Worm (Caenorhabditis elegans) whole organism, L4 larva: ENCODE data around the gene fsn-1.
A peak's percentile ranks its signal among the peaks of the same experiment; 100 is the strongest.

ENCODE experiments used
- R02D3.7 ChIP-seq: fragments of 150-350 bp; sonication (generic microtip); optimal IDR thresholded peaks from 3 replicates; lab custom pipeline; 2014; ENCODE audit warnings: missing biosample characterization, missing genetic modification characterization
- aha-1 ChIP-seq: fragments of 150-350 bp; peaks from one replicate; lab custom pipeline; 2014; ENCODE audit warnings: missing biosample characterization, missing genetic modification characterization
- aly-2 ChIP-seq: sonication (generic microtip); optimal IDR thresholded peaks from 2 replicates; lab custom pipeline; 2018; ENCODE audit warnings: missing biosample characterization, missing genetic modification characterization
- ceh-20 ChIP-seq: fragments of 200-800 bp; sonication (Bioruptor generic); IDR thresholded peaks from 2 replicates; pipeline ENCODE4 v1.3.6; 2022; ENCODE audit warnings: missing genetic modification reagents, missing genetic modification characterization, missing compliant biosample characterization
- ceh-32 ChIP-seq: sonication (generic microtip); optimal IDR thresholded peaks from 2 replicates; lab custom pipeline; 2016; ENCODE audit warnings: mild to moderate bottlenecking, missing genetic modification characterization, missing compliant biosample characterization; ENCODE audit not compliant: poor library complexity
- ceh-44 ChIP-seq: fragments of 200-800 bp; sonication (Bioruptor generic); IDR thresholded peaks from 2 replicates; pipeline ENCODE4 v1.3.6; 2022; ENCODE audit warnings: missing genetic modification reagents, missing genetic modification characterization, missing compliant biosample characterization
- ceh-62 ChIP-seq: sonication (generic microtip); optimal IDR thresholded peaks from 2 replicates; lab custom pipeline; 2017; ENCODE audit warnings: missing biosample characterization, missing genetic modification characterization
- ceh-82 ChIP-seq: sonication (generic microtip); optimal IDR thresholded peaks from 2 replicates; lab custom pipeline; 2017; ENCODE audit warnings: missing biosample characterization, missing genetic modification characterization
- ces-1 ChIP-seq: fragments of 150-350 bp; sonication (generic microtip); optimal IDR thresholded peaks from 4 replicates; lab custom pipeline; 2014; ENCODE audit warnings: missing biosample characterization, missing genetic modification reagents, missing genetic modification characterization
- cey-2 ChIP-seq: sonication (generic microtip); optimal IDR thresholded peaks from 3 replicates; lab custom pipeline; 2017; ENCODE audit warnings: missing genetic modification characterization, mild to moderate bottlenecking, missing compliant biosample characterization, antibody characterized with exemption, borderline replicate concordance; ENCODE audit not compliant: insufficient read depth
- daf-16 ChIP-seq, 3 experiments: sonication (generic microtip); optimal IDR thresholded peaks; 2 replicates each; lab custom pipeline; 2016 to 2017; ENCODE audit warnings: missing genetic modification characterization in 3 of 3, missing genetic modification reagents in 3 of 3, mild to moderate bottlenecking in 2 of 3, missing compliant biosample characterization in 2 of 3, missing biosample characterization in 1 of 3, moderate library complexity in 1 of 3
- daf-19 ChIP-seq: fragments of 200-800 bp; sonication (Bioruptor generic); conservative IDR thresholded peaks from 2 replicates; pipeline ENCODE4 v1.3.6; 2022; ENCODE audit warnings: missing genetic modification characterization, missing compliant biosample characterization
- daf-8 ChIP-seq: fragments of 200-800 bp; sonication (Bioruptor generic); IDR thresholded peaks from 2 replicates; pipeline ENCODE4 v1.3.6; 2022; ENCODE audit warnings: missing genetic modification characterization, missing compliant biosample characterization
- dmd-6 ChIP-seq: fragments of 200-800 bp; sonication (Bioruptor generic); IDR thresholded peaks from 2 replicates; pipeline ENCODE4 v1.3.6; 2022; ENCODE audit warnings: missing genetic modification reagents, missing genetic modification characterization, missing compliant biosample characterization
- dpl-1 ChIP-seq: fragments of 150-350 bp; optimal IDR thresholded peaks from 2 replicates; lab custom pipeline; 2014; ENCODE audit warnings: missing biosample characterization, missing genetic modification reagents, missing genetic modification characterization
- egl-43 ChIP-seq: fragments of 200-800 bp; sonication (Bioruptor generic); IDR thresholded peaks from 2 replicates; pipeline ENCODE4 v1.3.6; 2022; ENCODE audit warnings: missing genetic modification reagents, missing genetic modification characterization, missing compliant biosample characterization
- gei-8 ChIP-seq: fragments of 200-800 bp; sonication (Bioruptor generic); optimal IDR thresholded peaks from 2 replicates; lab custom pipeline; 2018; ENCODE audit warnings: mild to moderate bottlenecking, missing genetic modification characterization, missing compliant biosample characterization
- hif-1 ChIP-seq, 2 experiments: sonication (generic microtip); optimal IDR thresholded peaks; 2 replicates each; lab custom pipeline; 2016 to 2017; ENCODE audit warnings: missing compliant biosample characterization in 2 of 2, missing genetic modification characterization in 2 of 2, missing genetic modification reagents in 2 of 2, missing genotype in 2 of 2, mild to moderate bottlenecking in 1 of 2
- hlh-11 ChIP-seq: fragments of 200-800 bp; sonication (Bioruptor generic); optimal IDR thresholded peaks from 2 replicates; lab custom pipeline; 2018; ENCODE audit warnings: mild to moderate bottlenecking, missing genetic modification characterization, missing compliant biosample characterization
- hlh-30 ChIP-seq: sonication (generic microtip); optimal IDR thresholded peaks from 2 replicates; lab custom pipeline; 2017; ENCODE audit warnings: antibody characterized with exemption, mild to moderate bottlenecking, missing genetic modification characterization, missing compliant biosample characterization; ENCODE audit not compliant: insufficient read depth
- lin-13 ChIP-seq: fragments of 150-350 bp; optimal IDR thresholded peaks from 2 replicates; lab custom pipeline; 2014; ENCODE audit warnings: missing biosample characterization, missing genetic modification reagents, missing genetic modification characterization
- lin-39 ChIP-seq: fragments of 150-350 bp; optimal IDR thresholded peaks from 2 replicates; lab custom pipeline; 2014; ENCODE audit warnings: missing biosample characterization, missing genetic modification reagents, missing genetic modification characterization
- lsy-2 ChIP-seq, 2 experiments: fragments of 150-350 bp in 1 of 2; sonication (generic microtip) in 1 of 2; optimal IDR thresholded peaks; 2 replicates each; lab custom pipeline; 2014 to 2017; ENCODE audit warnings: missing biosample characterization in 2 of 2, missing genetic modification characterization in 2 of 2
- madf-5 ChIP-seq, 2 experiments: fragments of 200-800 bp; sonication (Bioruptor generic); IDR thresholded peaks; 2 replicates each; pipeline ENCODE4 v1.3.6; 2022; ENCODE audit warnings: missing compliant biosample characterization in 2 of 2, missing genetic modification characterization in 2 of 2
- mdl-1 ChIP-seq, 2 experiments: fragments of 150-350 bp in 1 of 2; sonication (generic microtip) in 1 of 2; optimal IDR thresholded peaks; 2 replicates each; lab custom pipeline; 2014 to 2017; ENCODE audit warnings: missing biosample characterization in 2 of 2, missing genetic modification characterization in 2 of 2
- mxl-3 ChIP-seq: fragments of 200-800 bp; sonication (Bioruptor generic); optimal IDR thresholded peaks from 2 replicates; lab custom pipeline; 2018; ENCODE audit warnings: mild to moderate bottlenecking, missing genetic modification characterization, missing compliant biosample characterization
- nhr-10 ChIP-seq: fragments of 150-350 bp; optimal IDR thresholded peaks from 2 replicates; lab custom pipeline; 2014; ENCODE audit warnings: missing biosample characterization, missing genetic modification characterization
- nhr-237 ChIP-seq: sonication (generic microtip); optimal IDR thresholded peaks from 2 replicates; lab custom pipeline; 2017; ENCODE audit warnings: missing biosample characterization, missing genetic modification characterization
- nhr-42 ChIP-seq: fragments of 200-800 bp; sonication (Bioruptor generic); IDR thresholded peaks from 2 replicates; pipeline ENCODE4 v1.3.6; 2022; ENCODE audit warnings: missing genetic modification characterization, missing compliant biosample characterization
- nhr-76 ChIP-seq: fragments of 150-350 bp; optimal IDR thresholded peaks from 2 replicates; lab custom pipeline; 2014; ENCODE audit warnings: missing biosample characterization, missing genetic modification characterization
- nhr-77 ChIP-seq: fragments of 150-350 bp; optimal IDR thresholded peaks from 2 replicates; lab custom pipeline; 2014; ENCODE audit warnings: missing biosample characterization, missing genetic modification characterization
- sdz-12 ChIP-seq: fragments of 200-800 bp; sonication (Bioruptor generic); optimal IDR thresholded peaks from 2 replicates; lab custom pipeline; 2018; ENCODE audit warnings: mild to moderate bottlenecking, missing genetic modification characterization, missing compliant biosample characterization
- set-16 ChIP-seq: fragments of 200-800 bp; sonication (Bioruptor generic); IDR thresholded peaks from 2 replicates; pipeline ENCODE4 v1.3.6; 2022; ENCODE audit warnings: missing genetic modification reagents, missing genetic modification characterization, missing compliant biosample characterization
- snpc-1.2 ChIP-seq: fragments of 200-800 bp; sonication (Bioruptor generic); IDR thresholded peaks from 2 replicates; pipeline ENCODE4 v1.3.6; 2022; ENCODE audit warnings: missing genetic modification reagents, missing genetic modification characterization, missing compliant biosample characterization
- snpc-4 ChIP-seq: fragments of 150-350 bp; optimal IDR thresholded peaks from 2 replicates; lab custom pipeline; 2014; ENCODE audit warnings: missing biosample characterization, missing genetic modification characterization
- spr-3 ChIP-seq: fragments of 200-800 bp; sonication (Bioruptor generic); optimal IDR thresholded peaks from 2 replicates; lab custom pipeline; 2018; ENCODE audit warnings: mild to moderate bottlenecking, missing genetic modification characterization, missing compliant biosample characterization
- tag-97 ChIP-seq: fragments of 200-800 bp; sonication (Bioruptor generic); IDR thresholded peaks from 2 replicates; pipeline ENCODE4 v1.3.6; 2022; ENCODE audit warnings: missing genetic modification characterization, missing compliant biosample characterization
- tra-1 ChIP-seq: fragments of 200-800 bp; sonication (Bioruptor generic); IDR thresholded peaks from 2 replicates; pipeline ENCODE4 v1.3.6; 2022; ENCODE audit warnings: missing genetic modification reagents, missing genetic modification characterization, missing compliant biosample characterization
- unc-130 ChIP-seq: sonication (generic microtip); optimal IDR thresholded peaks from 2 replicates; lab custom pipeline; 2016; ENCODE audit warnings: missing genetic modification reagents, missing genetic modification characterization, missing compliant biosample characterization
- unc-39 ChIP-seq: sonication (generic microtip); optimal IDR thresholded peaks from 2 replicates; lab custom pipeline; 2017; ENCODE audit warnings: missing biosample characterization, missing genetic modification characterization
- vab-7 ChIP-seq: fragments of 200-800 bp; sonication (Bioruptor generic); IDR thresholded peaks from 2 replicates; pipeline ENCODE4 v1.3.6; 2022; ENCODE audit warnings: missing genetic modification reagents, missing genetic modification characterization, missing compliant biosample characterization
- zag-1 ChIP-seq: fragments of 150-350 bp; optimal IDR thresholded peaks from 2 replicates; lab custom pipeline; 2014; ENCODE audit warnings: missing biosample characterization, missing genetic modification characterization
- zip-11 ChIP-seq: fragments of 200-800 bp; sonication (Bioruptor generic); IDR thresholded peaks from 2 replicates; pipeline ENCODE4 v1.3.6; 2022; ENCODE audit warnings: missing genetic modification characterization, missing compliant biosample characterization
- ztf-7 ChIP-seq: fragments of 150-350 bp; optimal IDR thresholded peaks from 2 replicates; lab custom pipeline; 2014; ENCODE audit warnings: missing biosample characterization, missing genetic modification characterization

fsn-1 gene

ce11 chrIII:4950345-4950744, 13.2 kb downstream of the fsn-1 start (continued):
- no peak for TF ChIP-seq mxl-3 (GFP tag; lab: Kevin White, UChicago)
- no peak for TF ChIP-seq zag-1 (tag; lab: Kevin White, UChicago)
- TF ChIP-seq nhr-77: no peak
- no peak for TF ChIP-seq daf-8 (GFP tag; lab: Robert Waterston, UW)
- TF ChIP-seq cey-2 (tag; lab: Kevin White, UChicago): no peak
- TF ChIP-seq unc-130: no peak
- no peak for TF ChIP-seq daf-19 (GFP tag; lab: Robert Waterston, UW)
- no peak for TF ChIP-seq dpl-1
- TF ChIP-seq tag-97 (GFP tag; lab: Robert Waterston, UW): no peak
- no peak for TF ChIP-seq ces-1 (GFP tag; lab: Kevin White, UChicago)
- TF ChIP-seq aly-2 (tag; lab: Kevin White, UChicago): no peak
- no peak for TF ChIP-seq nhr-42 (GFP tag; lab: Robert Waterston, UW)
- TF ChIP-seq snpc-4: no peak
- peak; percentile 54; the same call in 1 of the 2 replicates for TF ChIP-seq tra-1
- peak; percentile 97 for TF ChIP-seq hlh-30 (tag; lab: Kevin White, UChicago)
- TF ChIP-seq madf-5 (GFP tag; IDR thresholded peaks at IDR 0.05; lab: Robert Waterston, UW): no peak
- no peak for TF ChIP-seq nhr-237 (tag; lab: Kevin White, UChicago)
- TF ChIP-seq dmd-6 (GFP tag; lab: Robert Waterston, UW): no peak
- peak; percentile 59 to 86 for TF ChIP-seq mdl-1 (tag; optimal IDR thresholded peaks at IDR 0.05; lab: Kevin White, UChicago)
- TF ChIP-seq hif-1 (tag; optimal IDR thresholded peaks at IDR 0.05; lab: Kevin White, UChicago): peak in 1 of 2 experiments; percentile 62
- no peak for TF ChIP-seq unc-39 (tag; lab: Kevin White, UChicago)
- TF ChIP-seq nhr-10 (tag; lab: Kevin White, UChicago): no peak
- no peak for TF ChIP-seq sdz-12 (GFP tag; lab: Kevin White, UChicago)
- TF ChIP-seq R02D3.7 (tag; lab: Kevin White, UChicago): no peak
- TF ChIP-seq ceh-44 (GFP tag; lab: Robert Waterston, UW): no peak
- no peak for TF ChIP-seq lin-13
- no peak for TF ChIP-seq vab-7 (GFP tag; lab: Robert Waterston, UW)
- no peak for TF ChIP-seq ceh-32 (tag; lab: Kevin White, UChicago)
- TF ChIP-seq snpc-1.2 (GFP tag; lab: Robert Waterston, UW): no peak
- TF ChIP-seq lin-39 (tag; lab: Kevin White, UChicago): no peak
- no peak for TF ChIP-seq ztf-7
- TF ChIP-seq ceh-82 (tag; lab: Kevin White, UChicago): no peak
- no peak for TF ChIP-seq zip-11 (GFP tag; lab: Robert Waterston, UW)
- no peak for TF ChIP-seq nhr-76
- no peak for TF ChIP-seq ceh-20 (GFP tag; lab: Robert Waterston, UW)
- no peak for TF ChIP-seq spr-3 (GFP tag; lab: Kevin White, UChicago)
- TF ChIP-seq lsy-2 (tag; optimal IDR thresholded peaks at IDR 0.05; lab: Kevin White, UChicago): peak in 1 of 2 experiments; percentile 43
- TF ChIP-seq, all 104 proteins: peak for 19

ce11 chrIII:4951210-4951609, 14.1 kb downstream of the fsn-1 start:
- TF ChIP-seq egl-43 (GFP tag; lab: Robert Waterston, UW): 0 out of 2 replicates have a peak, but pooled peaks have one; percentile 23
- peak in 1 of 2 experiments; percentile 67 for TF ChIP-seq daf-16 (GFP tag; optimal IDR thresholded peaks at IDR 0.05; lab: Kevin White, UChicago)
- peak; percentile 12 for TF ChIP-seq daf-16 (tag; optimal IDR thresholded peaks at IDR 0.05; lab: Kevin White, UChicago)
- TF ChIP-seq aha-1 (tag; lab: Kevin White, UChicago): peak; percentile 66
- peak; percentile 92 for TF ChIP-seq set-16 (GFP tag; lab: Robert Waterston, UW)
- peak; percentile 26 for TF ChIP-seq hlh-11 (tag; lab: Kevin White, UChicago)
- no peak for TF ChIP-seq gei-8
- TF ChIP-seq ceh-62 (tag; lab: Kevin White, UChicago): no peak
- TF ChIP-seq, all 104 proteins: peak for 5
